Comparison of ENCODE assay signal across 1 fruit fly cellular context in genomic region chr3L:14353161-14353560, dm6.
A peak's percentile ranks its signal among the peaks of the same experiment; 100 is the strongest.
TF ChIP-seq lines count a peak whose summit lies in the region.

No protein-coding gene starts in this region.

TF ChIP-seq in whole organism, embryonic, 481 proteins besides CTCF, POLR2A, EP300 and RAD21 (continued from another document):
- TF ChIP-seq Med (GFP tag; lab: Kevin White, UChicago) (peak; percentile 30), ara (GFP tag; IDR thresholded peaks at IDR 0.05; lab: Robert Waterston, UW) (0 out of 2 replicates have a peak, but pooled peaks have one; percentile 22), Ets65A (GFP tag; lab: Kevin White, UChicago) (peak; percentile 27), CG7839 (tag; optimal IDR thresholded peaks at IDR 0.05; lab: Kevin White, UChicago) (peak; percentile 38), Sry-δ (GFP tag; optimal IDR thresholded peaks at IDR 0.05; lab: Kevin White, UChicago) (no peak), CG8388 (GFP tag; optimal IDR thresholded peaks at IDR 0.05; lab: Kevin White, UChicago) (no peak), CG8924 (tag; optimal IDR thresholded peaks at IDR 0.05; lab: Kevin White, UChicago) (peak; percentile 22), CG32772 (GFP tag; IDR thresholded peaks at IDR 0.05; lab: Robert Waterston, UW) (no peak), Oli (tag; optimal IDR thresholded peaks at IDR 0.05; lab: Kevin White, UChicago) (peak; percentile 33), CG7556 (GFP tag; optimal IDR thresholded peaks at IDR 0.05; lab: Kevin White, UChicago) (peak; percentile 1), CG14965 (GFP tag; optimal IDR thresholded peaks at IDR 0.05; lab: Kevin White, UChicago; ENCODE audit: borderline replicate concordance) (no peak), row (GFP tag; IDR thresholded peaks at IDR 0.05; lab: Robert Waterston, UW) (peak; percentile 47; the same call in 2 of the 3 replicates), Meics (GFP tag; optimal IDR thresholded peaks at IDR 0.05; lab: Kevin White, UChicago) (peak; percentile 21), CG15696 (tag; optimal IDR thresholded peaks at IDR 0.05; lab: Kevin White, UChicago) (peak; percentile 7), CG33557 (GFP tag; optimal IDR thresholded peaks at IDR 0.05; lab: Kevin White, UChicago) (no peak), CG4820 (GFP tag; optimal IDR thresholded peaks at IDR 0.05; lab: Kevin White, UChicago) (no peak), CG12391 (tag; optimal IDR thresholded peaks at IDR 0.05; lab: Kevin White, UChicago) (peak; percentile 19), CG31441 (GFP tag; IDR thresholded peaks at IDR 0.05; lab: Robert Waterston, UW) (peak; percentile 52), CG2712 (tag; optimal IDR thresholded peaks at IDR 0.05; lab: Kevin White, UChicago) (peak; percentile 54), cwo (GFP tag; optimal IDR thresholded peaks at IDR 0.05; lab: Kevin White, UChicago) (peak; percentile 11), CG11696 (GFP tag; IDR thresholded peaks at IDR 0.05; lab: Robert Waterston, UW) (peak; percentile 54; the same call in 1 of the 2 replicates), CG9727 (GFP tag; optimal IDR thresholded peaks at IDR 0.05; lab: Kevin White, UChicago) (peak; percentile 2)
